Fruit fly (Drosophila melanogaster) whole organism, embryonic: ENCODE data around the gene spas.

Experiments used
- Atf6 ChIP-seq: fragments of 200-800 bp; sonication (Bioruptor generic); IDR thresholded peaks from 2 replicates; pipeline ENCODE4 v1.3.6; 2022; ENCODE audit warnings: missing biosample characterization, missing genetic modification characterization
- B-H1 ChIP-seq: fragments of 200-800 bp; sonication (Bioruptor generic); IDR thresholded peaks from 3 replicates; pipeline ENCODE4 v1.3.6; 2022; ENCODE audit warnings: missing biosample characterization, missing genetic modification characterization
- CG11456 ChIP-seq: fragments of 200-800 bp; sonication (Bioruptor generic); IDR thresholded peaks from 3 replicates; pipeline ENCODE4 v1.3.6; 2022; ENCODE audit warnings: missing biosample characterization, missing genetic modification characterization
- CG11504 ChIP-seq: fragments of 200-800 bp; sonication (Bioruptor generic); optimal IDR thresholded peaks from 3 replicates; lab custom pipeline; 2019; ENCODE audit warnings: missing biosample characterization, mild to moderate bottlenecking, missing genetic modification characterization, moderate library complexity
- CG12219 ChIP-seq: fragments of 200-800 bp; sonication (Bioruptor generic); optimal IDR thresholded peaks from 3 replicates; lab custom pipeline; 2018; ENCODE audit warnings: missing biosample characterization, mild to moderate bottlenecking, missing genetic modification characterization
- CG13287 ChIP-seq: fragments of 200-800 bp; sonication (Bioruptor generic); IDR thresholded peaks from 2 replicates; pipeline ENCODE4 v1.3.6; 2022; ENCODE audit warnings: missing biosample characterization, missing genetic modification characterization; ENCODE audit not compliant: partially characterized antibody
- CG14014 ChIP-seq: fragments of 200-800 bp; sonication (Bioruptor generic); IDR thresholded peaks from 2 replicates; pipeline ENCODE4 v1.3.6; 2022; ENCODE audit warnings: missing biosample characterization, missing genetic modification characterization
- CG15514 ChIP-seq: fragments of 200-800 bp; sonication (Bioruptor generic); optimal IDR thresholded peaks from 3 replicates; lab custom pipeline; 2017; ENCODE audit warnings: missing biosample characterization, missing genetic modification characterization, mild to moderate bottlenecking, moderate library complexity, missing genetic modification reagents
- CG17385 ChIP-seq: fragments of 200-800 bp; sonication (Bioruptor generic); optimal IDR thresholded peaks from 3 replicates; lab custom pipeline; 2018; ENCODE audit warnings: missing biosample characterization, mild to moderate bottlenecking, missing genetic modification characterization
- CG17568 ChIP-seq: fragments of 200-800 bp; sonication (Bioruptor generic); optimal IDR thresholded peaks from 2 replicates; lab custom pipeline; 2018; ENCODE audit warnings: missing biosample characterization, mild to moderate bottlenecking, missing genetic modification characterization, moderate library complexity
- CG2116 ChIP-seq: fragments of 200-800 bp; sonication (Bioruptor generic); optimal IDR thresholded peaks from 3 replicates; lab custom pipeline; 2018; ENCODE audit warnings: missing biosample characterization, mild to moderate bottlenecking, missing genetic modification characterization
- CG2199 ChIP-seq: fragments of 200-800 bp; sonication (Bioruptor generic); IDR thresholded peaks from 3 replicates; pipeline ENCODE4 v1.3.6; 2022; ENCODE audit warnings: missing biosample characterization, missing genetic modification characterization
- CG2678 ChIP-seq: fragments of 200-800 bp; sonication (Bioruptor generic); optimal IDR thresholded peaks from 3 replicates; lab custom pipeline; 2019; ENCODE audit warnings: missing biosample characterization, mild to moderate bottlenecking, missing genetic modification characterization, moderate library complexity
- CG32532 ChIP-seq: fragments of 200-800 bp; sonication (Bioruptor generic); IDR thresholded peaks from 2 replicates; pipeline ENCODE4 v1.3.6; 2022; ENCODE audit warnings: missing biosample characterization, missing genetic modification characterization
- CG4424 ChIP-seq: fragments of 200-800 bp; sonication (Bioruptor generic); optimal IDR thresholded peaks from 3 replicates; lab custom pipeline; 2016; ENCODE audit warnings: missing biosample characterization, missing genetic modification characterization
- CG4707 ChIP-seq: fragments of 200-800 bp; sonication (Bioruptor generic); optimal IDR thresholded peaks from 2 replicates; lab custom pipeline; 2018; ENCODE audit warnings: missing biosample characterization, mild to moderate bottlenecking, missing genetic modification characterization, moderate library complexity
- CG5953 ChIP-seq: fragments of 200-800 bp; sonication (Bioruptor generic); IDR thresholded peaks from 2 replicates; pipeline ENCODE4 v1.3.6; 2022; ENCODE audit warnings: missing biosample characterization, missing genetic modification characterization
- CG6813 ChIP-seq: fragments of 200-800 bp; sonication (Bioruptor generic); optimal IDR thresholded peaks from 2 replicates; lab custom pipeline; 2017; ENCODE audit warnings: missing biosample characterization, missing genetic modification characterization, mild to moderate bottlenecking, moderate library complexity, missing genetic modification reagents
- CG7556 ChIP-seq: fragments of 200-800 bp; sonication (Bioruptor generic); optimal IDR thresholded peaks from 2 replicates; lab custom pipeline; 2017; ENCODE audit warnings: missing biosample characterization, mild to moderate bottlenecking, missing genetic modification characterization
- CG7987 ChIP-seq: fragments of 200-800 bp; sonication (Bioruptor generic); optimal IDR thresholded peaks from 2 replicates; lab custom pipeline; 2018; ENCODE audit warnings: missing biosample characterization, mild to moderate bottlenecking, missing genetic modification characterization, moderate library complexity
- CTCF ChIP-seq: fragments of 200-800 bp; sonication (Bioruptor generic); optimal IDR thresholded peaks from 2 replicates; lab custom pipeline; 2017; ENCODE audit warnings: missing biosample characterization, mild to moderate bottlenecking, missing genetic modification characterization, moderate library complexity
- Dbx ChIP-seq: fragments of 200-800 bp; sonication (Bioruptor generic); IDR thresholded peaks from 3 replicates; pipeline ENCODE4 v1.3.6; 2022; ENCODE audit warnings: missing biosample characterization, missing genetic modification characterization
- Deaf1 ChIP-seq: fragments of 200-800 bp; optimal IDR thresholded peaks from 3 replicates; lab custom pipeline; 2019; ENCODE audit warnings: missing biosample characterization, mild to moderate bottlenecking, missing genetic modification characterization, moderate library complexity
- Doc3 ChIP-seq: fragments of 200-800 bp; sonication (Bioruptor generic); IDR thresholded peaks from 3 replicates; pipeline ENCODE4 v1.3.6; 2022; ENCODE audit warnings: missing biosample characterization, missing genetic modification characterization; ENCODE audit not compliant: partially characterized antibody
- Eip74EF ChIP-seq, 2 experiments: fragments of 200-800 bp in 1 of 2; fragments of >200 bp in 1 of 2; sonication (Bioruptor generic) in 1 of 2; optimal IDR thresholded peaks; 2 replicates each; lab custom pipeline; 2017 to 2019; ENCODE audit warnings: missing biosample characterization in 2 of 2, missing genetic modification characterization in 2 of 2, mild to moderate bottlenecking in 1 of 2, moderate library complexity in 1 of 2
- Lim3 ChIP-seq: fragments of 200-800 bp; sonication (Bioruptor generic); IDR thresholded peaks from 2 replicates; pipeline ENCODE4 v1.3.6; 2022; ENCODE audit warnings: missing biosample characterization, missing genetic modification characterization
- Myb ChIP-seq: fragments of 200-800 bp; sonication (Bioruptor generic); optimal IDR thresholded peaks from 2 replicates; lab custom pipeline; 2016; ENCODE audit warnings: missing biosample characterization, missing genetic modification characterization
- Oli ChIP-seq: fragments of 200-800 bp; sonication (Bioruptor generic); optimal IDR thresholded peaks from 2 replicates; lab custom pipeline; 2018; ENCODE audit warnings: missing biosample characterization, mild to moderate bottlenecking, missing genetic modification characterization, moderate library complexity
- Sin3A ChIP-seq: fragments of >200 bp; optimal IDR thresholded peaks from 2 replicates; lab custom pipeline; 2018
- Spps ChIP-seq: fragments of 200-800 bp; sonication (Bioruptor generic); optimal IDR thresholded peaks from 2 replicates; lab custom pipeline; 2018; ENCODE audit warnings: missing biosample characterization, mild to moderate bottlenecking, missing genetic modification characterization
- TFAM ChIP-seq: fragments of 200-800 bp; sonication (Bioruptor generic); optimal IDR thresholded peaks from 2 replicates; lab custom pipeline; 2017; ENCODE audit warnings: missing biosample characterization, missing genetic modification characterization, inconsistent platforms
- Vsx1 ChIP-seq: fragments of 200-800 bp; sonication (Bioruptor generic); optimal IDR thresholded peaks from 2 replicates; lab custom pipeline; 2017; ENCODE audit warnings: missing biosample characterization, mild to moderate bottlenecking, missing genetic modification characterization, missing genetic modification reagents
- aop ChIP-seq: fragments of 200-800 bp; sonication (Bioruptor generic); IDR thresholded peaks from 2 replicates; pipeline ENCODE4 v1.3.6; 2022; ENCODE audit warnings: missing biosample characterization, missing genetic modification characterization
- ci ChIP-seq: fragments of 200-800 bp; sonication (Bioruptor generic); IDR thresholded peaks from 3 replicates; pipeline ENCODE4 v1.3.6; 2022; ENCODE audit warnings: missing biosample characterization, missing genetic modification characterization
- croc ChIP-seq: fragments of 200-800 bp; sonication (Bioruptor generic); conservative IDR thresholded peaks from 3 replicates; pipeline ENCODE4 v1.3.6; 2022; ENCODE audit warnings: missing biosample characterization, missing genetic modification characterization
- danr ChIP-seq: fragments of 200-800 bp; sonication (Bioruptor generic); IDR thresholded peaks from 2 replicates; pipeline ENCODE4 v1.3.6; 2022; ENCODE audit warnings: missing biosample characterization, missing genetic modification characterization
- exex ChIP-seq: fragments of 200-800 bp; sonication (Bioruptor generic); optimal IDR thresholded peaks from 4 replicates; lab custom pipeline; 2018; ENCODE audit warnings: missing biosample characterization, mild to moderate bottlenecking, missing genetic modification characterization, moderate library complexity
- ftz-f1 ChIP-seq: fragments of 200-800 bp; sonication (Bioruptor generic); optimal IDR thresholded peaks from 2 replicates; lab custom pipeline; 2016; ENCODE audit warnings: missing biosample characterization, missing genetic modification characterization
- ind ChIP-seq: fragments of 200-800 bp; sonication (Bioruptor generic); optimal IDR thresholded peaks from 3 replicates; lab custom pipeline; 2016; ENCODE audit warnings: missing biosample characterization, missing genetic modification characterization
- lov ChIP-seq, 2 experiments: fragments of 200-800 bp in 1 of 2; fragments of >200 bp in 1 of 2; sonication (Bioruptor generic) in 1 of 2; IDR thresholded peaks in 1 of 2; optimal IDR thresholded peaks in 1 of 2; 2 replicates in 1 of 2; 3 replicates in 1 of 2; pipeline versions ENCODE4 v1.3.6 to Lab custom; 2017 to 2022; ENCODE audit warnings: missing biosample characterization in 1 of 2, missing genetic modification characterization in 1 of 2
- maf-S ChIP-seq: fragments of 200-800 bp; sonication (Bioruptor generic); optimal IDR thresholded peaks from 2 replicates; lab custom pipeline; 2016; ENCODE audit warnings: missing biosample characterization, missing genetic modification characterization
- pnt ChIP-seq: fragments of 200-800 bp; sonication (Bioruptor generic); optimal IDR thresholded peaks from 3 replicates; lab custom pipeline; 2016; ENCODE audit warnings: missing biosample characterization, missing genetic modification characterization
- slbo ChIP-seq: fragments of 200-800 bp; sonication (Bioruptor generic); IDR thresholded peaks from 2 replicates; pipeline ENCODE4 v1.3.6; 2022; ENCODE audit warnings: missing biosample characterization, missing genetic modification characterization
- slp2 ChIP-seq: fragments of 200-800 bp; sonication (Bioruptor generic); optimal IDR thresholded peaks from 2 replicates; lab custom pipeline; 2016; ENCODE audit warnings: missing biosample characterization, missing genetic modification characterization
- tin ChIP-seq: fragments of 200-800 bp; sonication (Bioruptor generic); optimal IDR thresholded peaks from 3 replicates; lab custom pipeline; 2016; ENCODE audit warnings: missing biosample characterization, missing genetic modification characterization
- tup ChIP-seq: fragments of 200-800 bp; sonication (Bioruptor generic); optimal IDR thresholded peaks from 2 replicates; lab custom pipeline; 2016; ENCODE audit warnings: missing biosample characterization, mild to moderate bottlenecking, missing genetic modification characterization, moderate library complexity
- vvl ChIP-seq: fragments of 200-800 bp; sonication (Bioruptor generic); IDR thresholded peaks from 2 replicates; pipeline ENCODE4 v1.3.6; 2022; ENCODE audit warnings: missing biosample characterization, missing genetic modification characterization
- wor ChIP-seq: fragments of 200-800 bp; sonication (Bioruptor generic); IDR thresholded peaks from 2 replicates; pipeline ENCODE4 v1.3.6; 2022; ENCODE audit warnings: missing biosample characterization, missing genetic modification characterization
- zfh2 ChIP-seq: fragments of 200-800 bp; sonication (Bioruptor generic); optimal IDR thresholded peaks from 2 replicates; lab custom pipeline; 2016; ENCODE audit warnings: missing biosample characterization, missing genetic modification characterization

spas gene

dm6 chr3R:24037538-24038265 is at the start of gene spas (continued):
- TF ChIP-seq Eip74EF (GFP tag; optimal IDR thresholded peaks at IDR 0.05; lab: Kevin White, UChicago) (no peak), tup (peak; percentile 25), CG13287 (GFP tag; lab: Robert Waterston, UW) (peak; percentile 90), CG5953 (GFP tag; lab: Robert Waterston, UW) (peak; percentile 45; the same call in 1 of the 2 replicates), aop (GFP tag; lab: Robert Waterston, UW) (no peak), lov (optimal IDR thresholded peaks at IDR 0.05; lab: Kevin White, UChicago) (no peak), lov (GFP tag; IDR thresholded peaks at IDR 0.05; lab: Robert Waterston, UW) (peak; percentile 66; the same call in 1 of the 3 replicates), zfh2 (GFP tag; lab: Kevin White, UChicago) (peak; percentile 82), slbo (GFP tag; lab: Robert Waterston, UW) (peak; percentile 89), croc (GFP tag; lab: Robert Waterston, UW) (peak; percentile 56; the same call in 2 of the 3 replicates), Spps (tag; lab: Kevin White, UChicago) (peak; percentile 7), vvl (GFP tag; lab: Robert Waterston, UW) (peak; percentile 81), B-H1 (GFP tag; lab: Robert Waterston, UW) (peak; percentile 60; the same call in 1 of the 3 replicates), CG11456 (GFP tag; lab: Robert Waterston, UW) (peak; percentile 82), ind (GFP tag; lab: Kevin White, UChicago) (peak; percentile 75), TFAM (GFP tag; lab: Kevin White, UChicago) (no peak), Oli (tag; lab: Kevin White, UChicago) (peak; percentile 26), Lim3 (GFP tag; lab: Robert Waterston, UW) (no peak), CG7987 (GFP tag; lab: Kevin White, UChicago) (no peak), CG2199 (GFP tag; lab: Robert Waterston, UW) (0 out of 3 replicates have a peak, but pooled peaks have one; percentile 26), CG4707 (GFP tag; lab: Kevin White, UChicago) (no peak), maf-S (GFP tag; lab: Kevin White, UChicago) (peak; percentile 30), CG6813 (no peak), danr (GFP tag; lab: Robert Waterston, UW) (peak; percentile 50; the same call in 1 of the 2 replicates), CTCF (GFP tag; lab: Kevin White, UChicago) (no peak), CG2678 (tag; lab: Kevin White, UChicago) (peak; percentile 63), CG2116 (peak; percentile 63), Atf6 (GFP tag; lab: Robert Waterston, UW) (0 out of 2 replicates have a peak, but pooled peaks have one; percentile 5), slp2 (peak; percentile 80), CG7556 (GFP tag; lab: Kevin White, UChicago) (peak; percentile 49), CG4424 (GFP tag; lab: Kevin White, UChicago) (peak; percentile 49), Sin3A (peak; percentile 95), CG32532 (GFP tag; lab: Robert Waterston, UW) (peak; percentile 76), ftz-f1 (GFP tag; lab: Kevin White, UChicago) (peak; percentile 98), Dbx (GFP tag; lab: Robert Waterston, UW) (peak; percentile 72; the same call in 2 of the 3 replicates), pnt (peak; percentile 65), CG15514 (GFP tag; lab: Kevin White, UChicago) (peak; percentile 49), tin (GFP tag; lab: Kevin White, UChicago) (peak; percentile 72), Deaf1 (no peak), exex (tag; lab: Kevin White, UChicago) (peak; percentile 0), CG11504 (no peak), ci (GFP tag; lab: Robert Waterston, UW) (peak; percentile 76; the same call in 2 of the 3 replicates), wor (GFP tag; lab: Robert Waterston, UW) (peak; percentile 52; the same call in 1 of the 2 replicates), Vsx1 (GFP tag; lab: Kevin White, UChicago) (no peak), CG12219 (peak; percentile 11), Doc3 (GFP tag; lab: Robert Waterston, UW) (peak; percentile 90), CG17568 (GFP tag; lab: Kevin White, UChicago) (no peak), CG17385 (peak; percentile 26), CG14014 (GFP tag; lab: Robert Waterston, UW) (peak; percentile 72; the same call in 1 of the 2 replicates), Myb (GFP tag; lab: Kevin White, UChicago) (peak; percentile 91)
